Fruit fly (Drosophila melanogaster): ENCODE results near the gene moon.

dm6 chrX:12028825-12029514 lies 43.6 kb downstream of the moon start, which contains the start of gene Usp7:
- no peak for TF ChIP-seq Hr4 (GFP tag; optimal IDR thresholded peaks at IDR 0.05)
- no peak for TF ChIP-seq Ets96B (tag; optimal IDR thresholded peaks at IDR 0.05)
